Worm (Caenorhabditis elegans) whole organism, L4 larva: Measurements from ENCODE around the gene arrd-24.

Experiments
- D1046.2 ChIP-seq: fragments of 200-800 bp; sonication (Bioruptor generic); IDR thresholded peaks from 2 replicates; pipeline ENCODE4 v1.3.6; 2022; ENCODE audit warnings: missing genetic modification characterization, missing compliant biosample characterization
- F10B5.3 ChIP-seq: sonication (generic microtip); optimal IDR thresholded peaks from 2 replicates; lab custom pipeline; 2016; ENCODE audit warnings: mild to moderate bottlenecking, missing genetic modification characterization, missing compliant biosample characterization
- F26F4.8 ChIP-seq: fragments of 200-800 bp; sonication (Bioruptor generic); conservative IDR thresholded peaks from 2 replicates; pipeline ENCODE4 v1.3.6; 2022; ENCODE audit warnings: missing genetic modification characterization, missing compliant biosample characterization
- F37D6.2 ChIP-seq: sonication (generic microtip); optimal IDR thresholded peaks from 2 replicates; lab custom pipeline; 2016; ENCODE audit warnings: mild to moderate bottlenecking, missing genetic modification characterization, missing compliant biosample characterization
- F49E8.2 ChIP-seq: sonication (generic microtip); optimal IDR thresholded peaks from 2 replicates; lab custom pipeline; 2016; ENCODE audit warnings: missing compliant biosample characterization, mild to moderate bottlenecking, missing genetic modification characterization, borderline replicate concordance
- T20F7.1 ChIP-seq: fragments of 200-800 bp; sonication (Bioruptor generic); optimal IDR thresholded peaks from 2 replicates; lab custom pipeline; 2018; ENCODE audit warnings: mild to moderate bottlenecking, missing genetic modification characterization, missing compliant biosample characterization
- T26A8.4 ChIP-seq: fragments of 200-800 bp; sonication (Bioruptor generic); IDR thresholded peaks from 2 replicates; pipeline ENCODE4 v1.3.6; 2022; ENCODE audit warnings: missing genetic modification characterization, missing compliant biosample characterization
- Y105C5A.15 ChIP-seq: fragments of 200-800 bp; sonication (Bioruptor generic); IDR thresholded peaks from 2 replicates; pipeline ENCODE4 v1.3.6; 2022; ENCODE audit warnings: missing genetic modification characterization, missing compliant biosample characterization
- Y5F2A.4 ChIP-seq: fragments of 200-800 bp; sonication (Bioruptor generic); optimal IDR thresholded peaks from 2 replicates; lab custom pipeline; 2018; ENCODE audit warnings: mild to moderate bottlenecking, missing genetic modification characterization, missing compliant biosample characterization
- ZK337.2 ChIP-seq: fragments of 200-800 bp; sonication (Bioruptor generic); IDR thresholded peaks from 2 replicates; pipeline ENCODE4 v1.3.6; 2022; ENCODE audit warnings: missing genetic modification reagents, missing genetic modification characterization, missing compliant biosample characterization
- ZK546.5 ChIP-seq, 2 experiments: sonication (generic microtip); optimal IDR thresholded peaks; 2 replicates each; lab custom pipeline; 2017; ENCODE audit warnings: missing biosample characterization in 2 of 2, missing genetic modification characterization in 2 of 2
- aly-2 ChIP-seq: sonication (generic microtip); optimal IDR thresholded peaks from 2 replicates; lab custom pipeline; 2018; ENCODE audit warnings: missing biosample characterization, missing genetic modification characterization
- ama-1 ChIP-seq: fragments of 150-350 bp; optimal IDR thresholded peaks from 2 replicates; lab custom pipeline; 2014; ENCODE audit warnings: inconsistent platforms, mixed read lengths
- ceh-20 ChIP-seq: fragments of 200-800 bp; sonication (Bioruptor generic); IDR thresholded peaks from 2 replicates; pipeline ENCODE4 v1.3.6; 2022; ENCODE audit warnings: missing genetic modification reagents, missing genetic modification characterization, missing compliant biosample characterization
- ceh-32 ChIP-seq: sonication (generic microtip); optimal IDR thresholded peaks from 2 replicates; lab custom pipeline; 2016; ENCODE audit warnings: mild to moderate bottlenecking, missing genetic modification characterization, missing compliant biosample characterization; ENCODE audit not compliant: poor library complexity
- ceh-44 ChIP-seq: fragments of 200-800 bp; sonication (Bioruptor generic); IDR thresholded peaks from 2 replicates; pipeline ENCODE4 v1.3.6; 2022; ENCODE audit warnings: missing genetic modification reagents, missing genetic modification characterization, missing compliant biosample characterization
- ceh-82 ChIP-seq: sonication (generic microtip); optimal IDR thresholded peaks from 2 replicates; lab custom pipeline; 2017; ENCODE audit warnings: missing biosample characterization, missing genetic modification characterization
- cey-2 ChIP-seq: sonication (generic microtip); optimal IDR thresholded peaks from 3 replicates; lab custom pipeline; 2017; ENCODE audit warnings: missing genetic modification characterization, mild to moderate bottlenecking, missing compliant biosample characterization, antibody characterized with exemption, borderline replicate concordance; ENCODE audit not compliant: insufficient read depth
- ctbp-1 ChIP-seq: fragments of 200-800 bp; sonication (Bioruptor generic); IDR thresholded peaks from 2 replicates; pipeline ENCODE4 v1.3.6; 2022; ENCODE audit warnings: missing genetic modification reagents, missing genetic modification characterization, missing compliant biosample characterization
- daf-12 ChIP-seq: fragments of 150-350 bp; optimal IDR thresholded peaks from 2 replicates; lab custom pipeline; 2014; ENCODE audit warnings: missing biosample characterization, missing genetic modification reagents, missing genetic modification characterization
- daf-19 ChIP-seq: fragments of 200-800 bp; sonication (Bioruptor generic); conservative IDR thresholded peaks from 2 replicates; pipeline ENCODE4 v1.3.6; 2022; ENCODE audit warnings: missing genetic modification characterization, missing compliant biosample characterization
- dmd-8 ChIP-seq: fragments of 200-800 bp; sonication (Bioruptor generic); IDR thresholded peaks from 2 replicates; pipeline ENCODE4 v1.3.6; 2022; ENCODE audit warnings: missing genetic modification characterization, missing compliant biosample characterization
- dmd-9 ChIP-seq: fragments of 200-800 bp; sonication (Bioruptor generic); IDR thresholded peaks from 2 replicates; pipeline ENCODE4 v1.3.6; 2022; ENCODE audit warnings: missing genetic modification reagents, missing genetic modification characterization, missing compliant biosample characterization
- dpl-1 ChIP-seq: fragments of 150-350 bp; optimal IDR thresholded peaks from 2 replicates; lab custom pipeline; 2014; ENCODE audit warnings: missing biosample characterization, missing genetic modification reagents, missing genetic modification characterization
- dve-1 ChIP-seq: sonication (generic microtip); optimal IDR thresholded peaks from 2 replicates; lab custom pipeline; 2017; ENCODE audit warnings: antibody characterized with exemption, mild to moderate bottlenecking, missing genetic modification characterization, missing compliant biosample characterization; ENCODE audit not compliant: insufficient read depth
- egl-27 ChIP-seq: sonication (generic microtip); optimal IDR thresholded peaks from 3 replicates; lab custom pipeline; 2017; ENCODE audit warnings: missing biosample characterization, missing genetic modification reagents, missing genetic modification characterization
- gei-8 ChIP-seq: fragments of 200-800 bp; sonication (Bioruptor generic); optimal IDR thresholded peaks from 2 replicates; lab custom pipeline; 2018; ENCODE audit warnings: mild to moderate bottlenecking, missing genetic modification characterization, missing compliant biosample characterization
- hif-1 ChIP-seq, 2 experiments: sonication (generic microtip); optimal IDR thresholded peaks; 2 replicates each; lab custom pipeline; 2016 to 2017; ENCODE audit warnings: missing compliant biosample characterization in 2 of 2, missing genetic modification characterization in 2 of 2, missing genetic modification reagents in 2 of 2, missing genotype in 2 of 2, mild to moderate bottlenecking in 1 of 2
- hlh-11 ChIP-seq: fragments of 200-800 bp; sonication (Bioruptor generic); optimal IDR thresholded peaks from 2 replicates; lab custom pipeline; 2018; ENCODE audit warnings: mild to moderate bottlenecking, missing genetic modification characterization, missing compliant biosample characterization
- lim-7 ChIP-seq: fragments of 200-800 bp; sonication (Bioruptor generic); IDR thresholded peaks from 2 replicates; pipeline ENCODE4 v1.3.6; 2022; ENCODE audit warnings: missing genetic modification characterization, missing compliant biosample characterization
- lin-13 ChIP-seq: fragments of 150-350 bp; optimal IDR thresholded peaks from 2 replicates; lab custom pipeline; 2014; ENCODE audit warnings: missing biosample characterization, missing genetic modification reagents, missing genetic modification characterization
- lin-39 ChIP-seq: fragments of 150-350 bp; optimal IDR thresholded peaks from 2 replicates; lab custom pipeline; 2014; ENCODE audit warnings: missing biosample characterization, missing genetic modification reagents, missing genetic modification characterization
- lsy-2 ChIP-seq, 2 experiments: fragments of 150-350 bp in 1 of 2; sonication (generic microtip) in 1 of 2; optimal IDR thresholded peaks; 2 replicates each; lab custom pipeline; 2014 to 2017; ENCODE audit warnings: missing biosample characterization in 2 of 2, missing genetic modification characterization in 2 of 2
- nhr-111 ChIP-seq: fragments of 200-800 bp; sonication (Bioruptor generic); optimal IDR thresholded peaks from 2 replicates; lab custom pipeline; 2018; ENCODE audit warnings: mild to moderate bottlenecking, missing genetic modification characterization, missing compliant biosample characterization
- nhr-42 ChIP-seq: fragments of 200-800 bp; sonication (Bioruptor generic); IDR thresholded peaks from 2 replicates; pipeline ENCODE4 v1.3.6; 2022; ENCODE audit warnings: missing genetic modification characterization, missing compliant biosample characterization
- nhr-48 ChIP-seq: sonication (generic microtip); optimal IDR thresholded peaks from 2 replicates; lab custom pipeline; 2016; ENCODE audit warnings: mild to moderate bottlenecking, missing genetic modification characterization, missing compliant biosample characterization
- nhr-76 ChIP-seq: fragments of 150-350 bp; optimal IDR thresholded peaks from 2 replicates; lab custom pipeline; 2014; ENCODE audit warnings: missing biosample characterization, missing genetic modification characterization
- nhr-77 ChIP-seq: fragments of 150-350 bp; optimal IDR thresholded peaks from 2 replicates; lab custom pipeline; 2014; ENCODE audit warnings: missing biosample characterization, missing genetic modification characterization
- pha-4 ChIP-seq, 2 experiments: fragments of 150-350 bp in 1 of 2; fragments of 200-800 bp in 1 of 2; sonication (Bioruptor generic) in 1 of 2; IDR thresholded peaks in 1 of 2; optimal IDR thresholded peaks in 1 of 2; 2 replicates each; pipeline versions ENCODE4 v1.3.6 to Lab custom; 2014 to 2022; ENCODE audit warnings: missing genetic modification characterization in 2 of 2, missing genetic modification reagents in 2 of 2, missing biosample characterization in 1 of 2, missing compliant biosample characterization in 1 of 2
- php-3 ChIP-seq: fragments of 200-800 bp; sonication (Bioruptor generic); IDR thresholded peaks from 2 replicates; pipeline ENCODE4 v1.3.6; 2022; ENCODE audit warnings: missing genetic modification reagents, missing genetic modification characterization, missing compliant biosample characterization
- pqm-1 ChIP-seq: sonication (generic microtip); optimal IDR thresholded peaks from 2 replicates; lab custom pipeline; 2017; ENCODE audit warnings: missing biosample characterization, missing genetic modification characterization
- rbr-2 ChIP-seq: sonication (generic microtip); optimal IDR thresholded peaks from 2 replicates; lab custom pipeline; 2016; ENCODE audit warnings: missing genotype, missing genetic modification characterization, missing compliant biosample characterization
- set-16 ChIP-seq: fragments of 200-800 bp; sonication (Bioruptor generic); IDR thresholded peaks from 2 replicates; pipeline ENCODE4 v1.3.6; 2022; ENCODE audit warnings: missing genetic modification reagents, missing genetic modification characterization, missing compliant biosample characterization
- skn-1 ChIP-seq: fragments of 150-350 bp; optimal IDR thresholded peaks from 2 replicates; lab custom pipeline; 2014; ENCODE audit warnings: missing biosample characterization, missing genetic modification characterization
- snpc-4 ChIP-seq: fragments of 150-350 bp; optimal IDR thresholded peaks from 2 replicates; lab custom pipeline; 2014; ENCODE audit warnings: missing biosample characterization, missing genetic modification characterization
- spr-1 ChIP-seq: sonication (generic microtip); optimal IDR thresholded peaks from 2 replicates; lab custom pipeline; 2016; ENCODE audit warnings: mild to moderate bottlenecking, missing genetic modification characterization, missing compliant biosample characterization
- unc-39 ChIP-seq: sonication (generic microtip); optimal IDR thresholded peaks from 2 replicates; lab custom pipeline; 2017; ENCODE audit warnings: missing biosample characterization, missing genetic modification characterization
- vab-7 ChIP-seq: fragments of 200-800 bp; sonication (Bioruptor generic); IDR thresholded peaks from 2 replicates; pipeline ENCODE4 v1.3.6; 2022; ENCODE audit warnings: missing genetic modification reagents, missing genetic modification characterization, missing compliant biosample characterization
- zfp-2 ChIP-seq: sonication (generic microtip); optimal IDR thresholded peaks from 2 replicates; lab custom pipeline; 2016; ENCODE audit warnings: mild to moderate bottlenecking, missing genetic modification characterization, missing compliant biosample characterization
- zip-2 ChIP-seq: fragments of 150-350 bp; optimal IDR thresholded peaks from 2 replicates; lab custom pipeline; 2014; ENCODE audit warnings: missing biosample characterization, missing genetic modification characterization
- ztf-11 ChIP-seq: fragments of 150-350 bp; optimal IDR thresholded peaks from 2 replicates; lab custom pipeline; 2014; ENCODE audit warnings: missing biosample characterization, missing genetic modification characterization

arrd-24 gene

DNA sequence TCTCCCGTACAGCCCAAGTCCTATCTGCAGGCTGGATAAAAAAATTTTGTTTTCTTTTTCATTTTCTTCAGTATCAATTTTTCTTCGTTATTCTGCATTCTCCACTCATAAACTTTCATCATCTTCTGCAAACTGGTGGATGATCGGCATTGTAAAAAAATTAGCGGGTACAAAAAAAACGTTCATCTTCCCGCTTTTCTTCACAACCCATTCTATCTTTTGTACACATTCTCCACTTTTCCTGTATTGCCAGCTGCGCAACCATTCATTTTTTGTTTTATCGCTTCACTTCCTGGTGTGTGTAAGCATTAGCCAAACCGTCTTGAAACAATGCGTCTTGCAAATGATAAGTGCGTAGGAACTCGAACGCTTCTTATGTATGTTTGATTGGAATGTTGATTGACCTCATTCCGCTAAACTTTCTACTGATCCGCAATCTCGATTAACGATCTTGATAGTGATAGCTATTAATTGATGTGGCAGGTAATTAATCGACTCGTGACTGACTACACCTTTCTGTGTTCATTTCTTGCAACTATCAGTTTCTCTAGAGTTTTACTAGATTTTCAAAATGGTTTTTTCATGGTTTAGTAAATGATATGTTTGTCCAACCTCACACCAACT is 5.8 kb downstream of the arrd-24 start:
- TF ChIP-seq snpc-4 (tag; lab: Kevin White, UChicago) (no peak), ama-1 (lab: Kevin White, UChicago) (no peak), F26F4.8 (no peak), rbr-2 (tag; lab: Kevin White, UChicago) (no peak), Y105C5A.15 (GFP tag; lab: Robert Waterston, UW) (no peak), ceh-20 (no peak), hif-1 (tag; optimal IDR thresholded peaks at IDR 0.05; lab: Kevin White, UChicago) (no peak), ceh-82 (tag; lab: Kevin White, UChicago) (no peak), ZK546.5 (tag; optimal IDR thresholded peaks at IDR 0.05; lab: Kevin White, UChicago) (no peak), gei-8 (GFP tag; lab: Kevin White, UChicago) (no peak), egl-27 (tag; lab: Kevin White, UChicago) (no peak), set-16 (GFP tag; lab: Robert Waterston, UW) (no peak), pqm-1 (no peak), skn-1 (tag; lab: Kevin White, UChicago) (no peak), lsy-2 (tag; optimal IDR thresholded peaks at IDR 0.05; lab: Kevin White, UChicago) (peak in 1 of 2 experiments; percentile 15), unc-39 (tag; lab: Kevin White, UChicago) (no peak), D1046.2 (GFP tag; lab: Robert Waterston, UW) (no peak), ZK337.2 (GFP tag; lab: Robert Waterston, UW) (no peak), ceh-44 (no peak), nhr-77 (peak; percentile 55), dmd-9 (GFP tag; lab: Robert Waterston, UW) (no peak), daf-12 (tag; lab: Kevin White, UChicago) (no peak), hlh-11 (tag; lab: Kevin White, UChicago) (peak; percentile 68), php-3 (GFP tag; lab: Robert Waterston, UW) (peak; percentile 54; the same call in 1 of the 2 replicates), Y5F2A.4 (GFP tag; lab: Kevin White, UChicago) (no peak), nhr-76 (tag; lab: Kevin White, UChicago) (no peak), lin-39 (tag; lab: Kevin White, UChicago) (no peak), nhr-42 (GFP tag; lab: Robert Waterston, UW) (no peak), lim-7 (GFP tag; lab: Robert Waterston, UW) (no peak), nhr-111 (GFP tag; lab: Kevin White, UChicago) (no peak), T26A8.4 (no peak), dmd-8 (GFP tag; lab: Robert Waterston, UW) (no peak), dve-1 (tag; lab: Kevin White, UChicago) (peak; percentile 41), spr-1 (tag; lab: Kevin White, UChicago) (no peak), cey-2 (tag; lab: Kevin White, UChicago) (no peak), F10B5.3 (no peak), T20F7.1 (no peak), zip-2 (tag; lab: Kevin White, UChicago) (no peak), ceh-32 (tag; lab: Kevin White, UChicago) (no peak), F37D6.2 (no peak), daf-19 (GFP tag; lab: Robert Waterston, UW) (no peak), lin-13 (no peak), pha-4 (GFP tag; IDR thresholded peaks at IDR 0.05; lab: Robert Waterston, UW) (no peak), pha-4 (tag; optimal IDR thresholded peaks at IDR 0.05; lab: Kevin White, UChicago) (no peak), nhr-48 (tag; lab: Kevin White, UChicago) (peak; percentile 85), F49E8.2 (tag; lab: Kevin White, UChicago) (no peak), ctbp-1 (GFP tag; lab: Robert Waterston, UW) (peak; percentile 47; the same call in 1 of the 2 replicates), vab-7 (GFP tag; lab: Robert Waterston, UW) (no peak), zfp-2 (tag; lab: Kevin White, UChicago) (no peak), dpl-1 (GFP tag; lab: Kevin White, UChicago) (no peak), aly-2 (no peak), ztf-11 (tag; lab: Kevin White, UChicago) (no peak)
